Worm (Caenorhabditis elegans): ENCODE measurements around the gene K10D11.4.

The K10D11.4 gene

DNA sequence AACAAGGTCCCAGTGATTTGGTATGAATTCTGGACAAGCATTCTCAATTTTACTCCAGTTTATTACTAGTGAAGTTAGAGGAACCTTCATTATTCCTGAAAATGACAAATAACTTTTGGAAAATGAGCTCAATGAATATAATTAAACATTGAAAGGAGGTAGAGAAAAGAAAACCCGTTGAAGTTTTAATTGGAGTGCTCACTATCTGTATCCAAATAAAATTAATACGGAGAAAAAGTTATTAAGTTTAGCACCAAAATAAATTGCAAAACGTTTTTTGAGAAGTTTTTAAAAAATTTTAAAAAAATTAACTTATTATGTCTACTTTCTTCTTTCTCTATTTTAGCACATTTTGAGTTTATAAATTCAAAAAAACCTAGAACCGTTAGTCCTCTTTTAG is 47.8 kb downstream of the K10D11.4 start, which contains the start of gene F55G11.1:
Gene F55G11.1, minus strand, starts transcription at position 101 of the 400 bp plus-strand sequence.
- TF ChIP-seq F10E7.11 (tag; optimal IDR thresholded peaks at IDR 0.05): no peak
- TF ChIP-seq atf-7 (tag; optimal IDR thresholded peaks at IDR 0.05): no peak
- TF ChIP-seq Y56A3A.18 (GFP tag; IDR thresholded peaks at IDR 0.05): no peak
- no peak for TF ChIP-seq unc-130 (GFP tag; optimal IDR thresholded peaks at IDR 0.05)
- TF ChIP-seq pbrm-1 (GFP tag; IDR thresholded peaks at IDR 0.05): no peak
- TF ChIP-seq egl-18 (GFP tag; IDR thresholded peaks at IDR 0.05): no peak
- no peak for TF ChIP-seq madf-8 (GFP tag; conservative IDR thresholded peaks at IDR 0.05)
- TF ChIP-seq attf-6 (GFP tag; IDR thresholded peaks at IDR 0.05): no peak
- no peak for TF ChIP-seq nhr-80 (tag; optimal IDR thresholded peaks at IDR 0.05)
- TF ChIP-seq F49E8.2 (tag; optimal IDR thresholded peaks at IDR 0.05; ENCODE audit: insufficient read depth): no peak
- no peak for TF ChIP-seq F57C9.4 (tag; optimal IDR thresholded peaks at IDR 0.05)

DNA sequence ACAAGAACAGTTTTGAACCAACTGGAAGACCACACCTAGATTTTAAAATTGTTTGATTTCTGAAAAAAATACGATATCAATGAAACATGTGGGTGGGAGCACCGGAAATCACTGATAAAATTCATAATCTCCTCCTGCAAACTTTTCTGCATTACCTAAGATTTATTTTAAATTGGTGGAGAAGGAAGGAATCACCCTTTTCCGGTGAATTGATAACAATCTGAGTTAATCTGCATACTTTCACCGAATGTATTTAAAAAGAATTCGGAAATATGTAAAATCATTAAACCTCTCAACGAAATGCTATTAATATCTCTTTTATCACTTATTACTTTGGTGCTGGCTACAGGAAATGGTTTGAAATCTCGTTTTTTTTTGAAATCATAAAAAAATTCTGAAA is 51.6 kb downstream of the K10D11.4 start, which contains the start of gene dct-19:
Gene dct-19, plus strand, starts transcription at position 301 of the 400 bp plus-strand sequence.
- no peak for TF ChIP-seq rpc-1 (optimal IDR thresholded peaks at IDR 0.05)
- TF ChIP-seq rpc-1 (tag; optimal IDR thresholded peaks at IDR 0.05): no peak
- TF ChIP-seq B0336.3 (GFP tag; IDR thresholded peaks at IDR 0.05): no peak
- no peak for TF ChIP-seq attf-6 (GFP tag; IDR thresholded peaks at IDR 0.05)

Measured in whole organism, young adult.